Worm (Caenorhabditis elegans) whole organism, L4/young adult: Measurements from ENCODE around the gene lpr-6.

Experiments
- W03F9.2 ChIP-seq: fragments of 150-350 bp; optimal IDR thresholded peaks from 2 replicates; lab custom pipeline; 2014; ENCODE audit warnings: missing biosample characterization, missing genetic modification characterization
- dao-5 ChIP-seq: sonication (generic microtip); optimal IDR thresholded peaks from 2 replicates; lab custom pipeline; 2016; ENCODE audit warnings: missing genotype, missing genetic modification characterization, moderate library complexity, missing compliant biosample characterization
- him-1 ChIP-seq: sonication (generic microtip); optimal IDR thresholded peaks from 2 replicates; lab custom pipeline; 2016; ENCODE audit warnings: missing genotype, missing genetic modification reagents, missing genetic modification characterization, missing compliant biosample characterization

ce11 chrX:11085162-11085561 lies 25.4 kb downstream of the lpr-6 start, which contains the start of gene W04G3.7:
- TF ChIP-seq W03F9.2 (tag; lab: Kevin White, UChicago) (no peak), him-1 (tag; lab: Kevin White, UChicago) (no peak), dao-5 (no peak)
